Fruit fly (Drosophila melanogaster) whole organism, embryonic: ENCODE results near the gene CG46309.

Experiments
- Aef1 ChIP-seq: fragments of 200-800 bp; sonication (Bioruptor generic); IDR thresholded peaks from 3 replicates; pipeline ENCODE4 v1.3.6; 2022; ENCODE audit warnings: missing biosample characterization, missing genetic modification characterization
- Atf6 ChIP-seq: fragments of 200-800 bp; sonication (Bioruptor generic); IDR thresholded peaks from 2 replicates; pipeline ENCODE4 v1.3.6; 2022; ENCODE audit warnings: missing biosample characterization, missing genetic modification characterization
- Bteb2 ChIP-seq: fragments of 200-800 bp; sonication (Bioruptor generic); optimal IDR thresholded peaks from 2 replicates; lab custom pipeline; 2016; ENCODE audit warnings: missing biosample characterization, missing genetic modification characterization
- CG1024 ChIP-seq: fragments of 200-800 bp; sonication (Bioruptor generic); IDR thresholded peaks from 2 replicates; pipeline ENCODE4 v1.3.6; 2022; ENCODE audit warnings: missing biosample characterization, missing genetic modification characterization
- CG11398 ChIP-seq: fragments of 200-800 bp; sonication (Bioruptor generic); optimal IDR thresholded peaks from 2 replicates; lab custom pipeline; 2016; ENCODE audit warnings: missing biosample characterization, missing genetic modification characterization
- CG11695 ChIP-seq: fragments of 200-800 bp; sonication (Bioruptor generic); IDR thresholded peaks from 3 replicates; pipeline ENCODE4 v1.3.6; 2022; ENCODE audit warnings: missing biosample characterization, missing genetic modification characterization
- CG13424 ChIP-seq: fragments of 200-800 bp; sonication (Bioruptor generic); optimal IDR thresholded peaks from 2 replicates; lab custom pipeline; 2019; ENCODE audit warnings: missing biosample characterization, mild to moderate bottlenecking, missing genetic modification characterization, moderate library complexity
- CG14965 ChIP-seq: fragments of 200-800 bp; sonication (Bioruptor generic); optimal IDR thresholded peaks from 2 replicates; lab custom pipeline; 2016; ENCODE audit warnings: missing biosample characterization, missing genetic modification characterization, borderline replicate concordance
- CG1529 ChIP-seq: fragments of 200-800 bp; sonication (Bioruptor generic); optimal IDR thresholded peaks from 3 replicates; lab custom pipeline; 2018; ENCODE audit warnings: missing biosample characterization, missing genetic modification characterization
- CG18262 ChIP-seq: fragments of 200-800 bp; optimal IDR thresholded peaks from 3 replicates; lab custom pipeline; 2019; ENCODE audit warnings: missing biosample characterization, mild to moderate bottlenecking, missing genetic modification characterization, moderate library complexity
- CG1832 ChIP-seq: fragments of 200-800 bp; sonication (Bioruptor generic); optimal IDR thresholded peaks from 2 replicates; lab custom pipeline; 2017; ENCODE audit warnings: missing biosample characterization, mild to moderate bottlenecking, missing genetic modification characterization, inconsistent platforms
- CG18599 ChIP-seq: fragments of 200-800 bp; sonication (Bioruptor generic); optimal IDR thresholded peaks from 3 replicates; lab custom pipeline; 2017; ENCODE audit warnings: missing biosample characterization, missing genetic modification characterization, mild to moderate bottlenecking, moderate library complexity, missing genetic modification reagents
- CG2120 ChIP-seq: fragments of 200-800 bp; sonication (Bioruptor generic); optimal IDR thresholded peaks from 3 replicates; lab custom pipeline; 2016; ENCODE audit warnings: missing biosample characterization, missing genetic modification characterization
- CG30403 ChIP-seq: fragments of 200-800 bp; sonication (Bioruptor generic); optimal IDR thresholded peaks from 3 replicates; lab custom pipeline; 2016; ENCODE audit warnings: missing biosample characterization, missing genetic modification characterization
- CG31388 ChIP-seq: fragments of 200-800 bp; sonication (Bioruptor generic); optimal IDR thresholded peaks from 2 replicates; lab custom pipeline; 2016; ENCODE audit warnings: missing biosample characterization, missing genetic modification characterization
- CG31441 ChIP-seq: fragments of 200-800 bp; sonication (Bioruptor generic); IDR thresholded peaks from 2 replicates; pipeline ENCODE4 v1.3.6; 2022; ENCODE audit warnings: missing biosample characterization, missing genetic modification characterization
- CG32532 ChIP-seq: fragments of 200-800 bp; sonication (Bioruptor generic); IDR thresholded peaks from 2 replicates; pipeline ENCODE4 v1.3.6; 2022; ENCODE audit warnings: missing biosample characterization, missing genetic modification characterization
- CG34376 ChIP-seq: fragments of 200-800 bp; sonication (Bioruptor generic); optimal IDR thresholded peaks from 2 replicates; lab custom pipeline; 2018; ENCODE audit warnings: missing biosample characterization, mild to moderate bottlenecking, missing genetic modification characterization
- CG4360 ChIP-seq: fragments of 200-800 bp; sonication (Bioruptor generic); IDR thresholded peaks from 2 replicates; pipeline ENCODE4 v1.3.6; 2022; ENCODE audit warnings: missing biosample characterization, missing genetic modification characterization
- CG4707 ChIP-seq: fragments of 200-800 bp; sonication (Bioruptor generic); optimal IDR thresholded peaks from 2 replicates; lab custom pipeline; 2018; ENCODE audit warnings: missing biosample characterization, mild to moderate bottlenecking, missing genetic modification characterization, moderate library complexity
- CG5953 ChIP-seq: fragments of 200-800 bp; sonication (Bioruptor generic); IDR thresholded peaks from 2 replicates; pipeline ENCODE4 v1.3.6; 2022; ENCODE audit warnings: missing biosample characterization, missing genetic modification characterization
- CG6813 ChIP-seq: fragments of 200-800 bp; sonication (Bioruptor generic); optimal IDR thresholded peaks from 2 replicates; lab custom pipeline; 2017; ENCODE audit warnings: missing biosample characterization, missing genetic modification characterization, mild to moderate bottlenecking, moderate library complexity, missing genetic modification reagents
- CG8290 ChIP-seq, 3 experiments: fragments of 200-800 bp; sonication (Bioruptor generic); optimal IDR thresholded peaks; 2 replicates each; lab custom pipeline; 2016 to 2019; ENCODE audit warnings: missing biosample characterization in 3 of 3, missing genetic modification characterization in 3 of 3, mild to moderate bottlenecking in 2 of 3, moderate library complexity in 1 of 3
- CG8478 ChIP-seq: fragments of >200 bp; optimal IDR thresholded peaks from 2 replicates; lab custom pipeline; 2018
- CoRest ChIP-seq: fragments of 200-800 bp; sonication (Bioruptor generic); optimal IDR thresholded peaks from 3 replicates; lab custom pipeline; 2018; ENCODE audit warnings: missing biosample characterization, mild to moderate bottlenecking, missing genetic modification characterization, moderate library complexity
- Dek ChIP-seq: fragments of 200-800 bp; sonication (Bioruptor generic); optimal IDR thresholded peaks from 3 replicates; lab custom pipeline; 2019; ENCODE audit warnings: missing biosample characterization, mild to moderate bottlenecking, missing genetic modification characterization, moderate library complexity
- Doc2 ChIP-seq: fragments of 200-800 bp; sonication (Bioruptor generic); IDR thresholded peaks from 2 replicates; pipeline ENCODE4 v1.3.6; 2022; ENCODE audit warnings: missing biosample characterization, missing genetic modification characterization
- Elba2 ChIP-seq: fragments of 200-800 bp; sonication (Bioruptor generic); optimal IDR thresholded peaks from 3 replicates; lab custom pipeline; 2016; ENCODE audit warnings: missing biosample characterization, missing genetic modification characterization
- Hr3 ChIP-seq: fragments of 200-800 bp; sonication (Bioruptor generic); optimal IDR thresholded peaks from 3 replicates; lab custom pipeline; 2016; ENCODE audit warnings: missing biosample characterization, missing genetic modification characterization
- Mrtf ChIP-seq: fragments of 200-800 bp; sonication (Bioruptor generic); IDR thresholded peaks from 3 replicates; pipeline ENCODE4 v1.3.6; 2022; ENCODE audit warnings: missing biosample characterization, missing genetic modification characterization
- Sry-δ ChIP-seq: fragments of 200-800 bp; sonication (Bioruptor generic); optimal IDR thresholded peaks from 2 replicates; lab custom pipeline; 2016; ENCODE audit warnings: missing biosample characterization, missing genetic modification characterization
- ap ChIP-seq: fragments of 200-800 bp; sonication (Bioruptor generic); IDR thresholded peaks from 2 replicates; pipeline ENCODE4 v1.3.6; 2022; ENCODE audit warnings: missing biosample characterization, missing genetic modification characterization
- cato ChIP-seq: fragments of 200-800 bp; sonication (Bioruptor generic); optimal IDR thresholded peaks from 2 replicates; lab custom pipeline; 2016; ENCODE audit warnings: missing biosample characterization, missing genetic modification characterization, borderline replicate concordance
- cg ChIP-seq: fragments of 200-800 bp; sonication (Bioruptor generic); optimal IDR thresholded peaks from 3 replicates; lab custom pipeline; 2019; ENCODE audit warnings: missing biosample characterization, mild to moderate bottlenecking, missing genetic modification characterization, moderate library complexity
- chn ChIP-seq: fragments of 200-800 bp; sonication (Bioruptor generic); optimal IDR thresholded peaks from 2 replicates; lab custom pipeline; 2016; ENCODE audit warnings: missing biosample characterization, missing genetic modification characterization
- dimm ChIP-seq: fragments of 200-800 bp; sonication (Bioruptor generic); IDR thresholded peaks from 2 replicates; pipeline ENCODE4 v1.3.6; 2022; ENCODE audit warnings: missing biosample characterization, missing genetic modification characterization
- dm ChIP-seq: fragments of 200-800 bp; sonication (Bioruptor generic); optimal IDR thresholded peaks from 3 replicates; lab custom pipeline; 2016; ENCODE audit warnings: missing biosample characterization, missing genetic modification characterization
- gro ChIP-seq: fragments of 200-800 bp; sonication (Bioruptor generic); optimal IDR thresholded peaks from 2 replicates; lab custom pipeline; 2016; ENCODE audit warnings: missing biosample characterization, missing genetic modification characterization
- hb ChIP-seq: fragments of 200-800 bp; sonication (Bioruptor generic); IDR thresholded peaks from 3 replicates; pipeline ENCODE4 v1.3.6; 2022; ENCODE audit warnings: missing biosample characterization, missing genetic modification characterization; ENCODE audit not compliant: partially characterized antibody
- hbn ChIP-seq: fragments of 200-800 bp; sonication (Bioruptor generic); IDR thresholded peaks from 2 replicates; pipeline ENCODE4 v1.3.6; 2022; ENCODE audit warnings: missing biosample characterization, missing genetic modification characterization; ENCODE audit not compliant: partially characterized antibody
- kni ChIP-seq: fragments of 200-800 bp; sonication (Bioruptor generic); optimal IDR thresholded peaks from 3 replicates; lab custom pipeline; 2017; ENCODE audit warnings: mild to moderate bottlenecking, missing biosample characterization, missing genetic modification reagents, missing genetic modification characterization
- lbe ChIP-seq: fragments of 200-800 bp; sonication (Bioruptor generic); optimal IDR thresholded peaks from 2 replicates; lab custom pipeline; 2016; ENCODE audit warnings: missing biosample characterization, mild to moderate bottlenecking, missing genetic modification characterization
- mirr ChIP-seq: fragments of 200-800 bp; sonication (Bioruptor generic); optimal IDR thresholded peaks from 3 replicates; lab custom pipeline; 2018; ENCODE audit warnings: missing biosample characterization, mild to moderate bottlenecking, missing genetic modification characterization
- nerfin-2 ChIP-seq: fragments of 200-800 bp; sonication (Bioruptor generic); IDR thresholded peaks from 2 replicates; pipeline ENCODE4 v1.3.6; 2022; ENCODE audit warnings: missing biosample characterization, missing genetic modification characterization; ENCODE audit not compliant: partially characterized antibody
- odd ChIP-seq: fragments of 200-800 bp; sonication (Bioruptor generic); optimal IDR thresholded peaks from 2 replicates; lab custom pipeline; 2017; ENCODE audit warnings: missing biosample characterization, mild to moderate bottlenecking, missing genetic modification characterization
- prd ChIP-seq, 3 experiments: fragments of >200 bp in 2 of 3; fragments of 200-800 bp in 1 of 3; sonication (Bioruptor generic) in 1 of 3; optimal IDR thresholded peaks in 2 of 3; IDR thresholded peaks in 1 of 3; 2 replicates in 2 of 3; 3 replicates in 1 of 3; pipeline versions ENCODE4 v1.3.6 to Lab custom; 2017 to 2022; ENCODE audit warnings: missing biosample characterization in 1 of 3, missing genetic modification characterization in 1 of 3
- sens-2 ChIP-seq: fragments of 200-800 bp; sonication (Bioruptor generic); IDR thresholded peaks from 2 replicates; pipeline ENCODE4 v1.3.6; 2022; ENCODE audit warnings: missing biosample characterization, missing genetic modification characterization
- tgo ChIP-seq: fragments of 200-800 bp; sonication (Bioruptor generic); IDR thresholded peaks from 3 replicates; pipeline ENCODE4 v1.3.6; 2022; ENCODE audit warnings: missing biosample characterization, missing genetic modification characterization
- trem ChIP-seq: fragments of 200-800 bp; optimal IDR thresholded peaks from 3 replicates; lab custom pipeline; 2019; ENCODE audit warnings: missing biosample characterization, mild to moderate bottlenecking, missing genetic modification characterization, moderate library complexity
- trh ChIP-seq: fragments of 200-800 bp; sonication (Bioruptor generic); optimal IDR thresholded peaks from 2 replicates; lab custom pipeline; 2016; ENCODE audit warnings: missing biosample characterization, missing genetic modification characterization

The CG46309 gene

dm6 chr2L:16251598-16252131 is at the start of gene CG46309 (continued):
- no peak for TF ChIP-seq Doc2
- TF ChIP-seq mirr (GFP tag; lab: Kevin White, UChicago), result no peak
- TF ChIP-seq CG5953 (GFP tag; lab: Robert Waterston, UW), result no peak
- TF ChIP-seq CG6813 (GFP tag; lab: Kevin White, UChicago), result peak; percentile 37
- no peak for TF ChIP-seq ap (GFP tag; lab: Robert Waterston, UW)
- TF ChIP-seq CG18262, result no peak
- TF ChIP-seq trem (tag; lab: Kevin White, UChicago), result no peak
- peak; percentile 1 for TF ChIP-seq lbe (GFP tag; lab: Kevin White, UChicago)
- peak; percentile 94 for TF ChIP-seq CG8290 (GFP tag; optimal IDR thresholded peaks at IDR 0.05; lab: Kevin White, UChicago)
- peak; percentile 76 to 90 for TF ChIP-seq CG8290 (tag; optimal IDR thresholded peaks at IDR 0.05; lab: Kevin White, UChicago)
- TF ChIP-seq CoRest (tag; lab: Kevin White, UChicago), result peak; percentile 19
- TF ChIP-seq hb, result peak; percentile 89; the same call in 2 of the 3 replicates
- TF ChIP-seq CG32532 (GFP tag; lab: Robert Waterston, UW), result no peak
- no peak for TF ChIP-seq Aef1 (GFP tag; lab: Robert Waterston, UW)
- peak; percentile 0 for TF ChIP-seq CG18599
- TF ChIP-seq CG31388 (GFP tag; lab: Kevin White, UChicago), result no peak
- no peak for TF ChIP-seq tgo (GFP tag; lab: Robert Waterston, UW)
- TF ChIP-seq CG4360 (GFP tag; lab: Robert Waterston, UW), result no peak
- peak; percentile 58 for TF ChIP-seq CG30403 (GFP tag; lab: Kevin White, UChicago)
- peak; percentile 99 for TF ChIP-seq nerfin-2 (GFP tag; lab: Robert Waterston, UW)
- no peak for TF ChIP-seq CG31441 (GFP tag; lab: Robert Waterston, UW)
- TF ChIP-seq trh (GFP tag; lab: Kevin White, UChicago), result no peak
- peak; percentile 48 for TF ChIP-seq CG4707
- no peak for TF ChIP-seq Hr3 (GFP tag; lab: Kevin White, UChicago)
- no peak for TF ChIP-seq Elba2
- TF ChIP-seq CG34376, result peak; percentile 78
- TF ChIP-seq odd (GFP tag; lab: Kevin White, UChicago), result no peak
- peak; percentile 25 for TF ChIP-seq gro (GFP tag; lab: Kevin White, UChicago)
- no peak for TF ChIP-seq cg
- no peak for TF ChIP-seq Mrtf (GFP tag; lab: Robert Waterston, UW)
- no peak for TF ChIP-seq Atf6
- no peak for TF ChIP-seq CG1024 (GFP tag; lab: Robert Waterston, UW)
- TF ChIP-seq Dek, result no peak
- TF ChIP-seq hbn (GFP tag; lab: Robert Waterston, UW), result no peak
- peak; percentile 39 for TF ChIP-seq Sry-δ
- TF ChIP-seq Bteb2 (GFP tag; lab: Kevin White, UChicago), result peak; percentile 69
- no peak for TF ChIP-seq cato (GFP tag; lab: Kevin White, UChicago)
- TF ChIP-seq CG11398 (GFP tag; lab: Kevin White, UChicago), result peak; percentile 9
- no peak for TF ChIP-seq CG1832 (GFP tag; lab: Kevin White, UChicago)
- no peak for TF ChIP-seq prd (optimal IDR thresholded peaks at IDR 0.05; lab: Kevin White, UChicago)
- no peak for TF ChIP-seq prd (GFP tag; IDR thresholded peaks at IDR 0.05; lab: Robert Waterston, UW)
- no peak for TF ChIP-seq dimm
- TF ChIP-seq CG1529, result no peak
- no peak for TF ChIP-seq chn
- no peak for TF ChIP-seq CG8478 (lab: Kevin White, UChicago)
- TF ChIP-seq CG14965 (GFP tag; lab: Kevin White, UChicago), result no peak
- TF ChIP-seq sens-2 (GFP tag; lab: Robert Waterston, UW), result no peak
- peak; percentile 74 for TF ChIP-seq CG2120 (GFP tag; lab: Kevin White, UChicago)
- no peak for TF ChIP-seq CG13424 (tag; lab: Kevin White, UChicago)
- no peak for TF ChIP-seq dm (GFP tag; lab: Kevin White, UChicago)
- TF ChIP-seq CG11695 (GFP tag; lab: Robert Waterston, UW), result peak; percentile 59; the same call in 2 of the 3 replicates
- TF ChIP-seq kni (GFP tag; lab: Kevin White, UChicago), result no peak
